Worm (Caenorhabditis elegans): ENCODE data around the gene T24A6.17.
"Not testable (repeated sequence)": the region's sequence is repeated elsewhere in the genome, so short reads cannot be mapped to it uniquely, and the experiment has no call there.

The T24A6.17 gene

DNA sequence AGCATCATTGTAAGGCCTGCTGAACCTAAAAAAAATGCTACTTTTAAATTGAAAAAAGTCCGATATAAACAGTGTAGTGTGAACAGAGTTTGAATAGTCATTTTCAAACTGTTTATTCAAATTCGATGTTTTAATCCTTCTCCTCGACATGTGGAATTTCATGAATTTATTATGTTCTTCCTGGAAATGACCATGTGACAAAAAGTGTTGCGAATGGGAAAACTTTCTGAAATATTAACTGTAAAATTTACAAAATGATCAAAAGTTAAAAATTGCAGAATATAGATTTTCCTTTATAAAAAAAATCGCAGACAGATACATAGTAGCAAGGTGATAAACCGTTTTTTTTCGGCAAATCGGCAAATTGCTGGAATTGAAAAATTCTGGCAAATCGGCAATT, 41.1 kb upstream of the T24A6.17 start, which contains the start of gene T22F3.8:
Gene T22F3.8, minus strand, starts transcription at position 101 of the 400 bp plus-strand sequence.
- TF ChIP-seq nhr-2 (tag; optimal IDR thresholded peaks at IDR 0.05) (no peak), ceh-39 (tag; optimal IDR thresholded peaks at IDR 0.05) (no peak), bed-3 (GFP tag; optimal IDR thresholded peaks at IDR 0.05) (no peak), zip-8 (tag; optimal IDR thresholded peaks at IDR 0.05) (no peak), elt-3 (tag; optimal IDR thresholded peaks at IDR 0.05) (no peak)

- TF ChIP-seq lin-32 (GFP tag; optimal IDR thresholded peaks at IDR 0.05), result no peak
- TF ChIP-seq flh-1 (GFP tag; optimal IDR thresholded peaks at IDR 0.05), result no peak
- no peak for TF ChIP-seq blmp-1 (tag; optimal IDR thresholded peaks at IDR 0.05)
- no peak for TF ChIP-seq ztf-11 (tag; optimal IDR thresholded peaks at IDR 0.05)
- no peak for TF ChIP-seq mls-2 (tag; optimal IDR thresholded peaks at IDR 0.05)
- no peak for TF ChIP-seq M03D4.4 (tag; optimal IDR thresholded peaks at IDR 0.05)
- TF ChIP-seq mep-1 (tag; optimal IDR thresholded peaks at IDR 0.05), result no peak
- no peak for TF ChIP-seq sptf-1 (tag; optimal IDR thresholded peaks at IDR 0.05)
- no peak for TF ChIP-seq elt-1 (tag; optimal IDR thresholded peaks at IDR 0.05; ENCODE audit: borderline replicate concordance, insufficient read depth)
- TF ChIP-seq unc-39 (tag; optimal IDR thresholded peaks at IDR 0.05), result no peak
Observed at ce11 chrV:3600570-3600969, 36.3 kb upstream of the T24A6.17 start, which contains the start of gene T22F3.7. Gene T22F3.7, minus strand, starts transcription at chrV:3600670.

- not testable (repeated sequence) for TF ChIP-seq lin-32 (GFP tag; optimal IDR thresholded peaks at IDR 0.05); ces-1 (GFP tag; optimal IDR thresholded peaks at IDR 0.05); unc-39 (tag; optimal IDR thresholded peaks at IDR 0.05)
Observed at ce11 chrV:3597052-3597451, 32.8 kb upstream of the T24A6.17 start, which contains the start of gene srh-212. Gene srh-212, minus strand, starts transcription at chrV:3597152.

DNA sequence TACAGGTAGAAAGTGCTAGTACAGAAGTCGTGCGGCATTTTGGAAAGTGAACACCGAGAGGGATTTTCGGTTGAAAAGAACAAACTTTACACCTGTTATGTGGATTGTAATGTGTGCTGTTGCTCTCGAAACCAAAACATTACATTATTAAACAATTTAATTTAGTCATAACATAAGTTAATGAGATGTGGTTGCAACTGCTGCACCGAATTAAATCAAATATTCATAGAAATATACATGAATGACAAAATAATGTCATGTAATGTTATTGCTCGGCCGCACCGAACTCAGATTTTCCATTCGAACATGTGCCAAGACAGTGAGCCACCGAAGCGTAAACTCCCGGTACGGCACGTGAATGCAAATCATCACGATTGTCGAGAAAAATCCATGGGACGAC, 30.7 kb upstream of the T24A6.17 start, which contains the start of gene srh-213:
Gene srh-213, minus strand, starts transcription at position 101 of the 400 bp plus-strand sequence.
- no peak for TF ChIP-seq unc-62 (GFP tag; optimal IDR thresholded peaks at IDR 0.05)
- no peak for TF ChIP-seq unc-120 (tag; optimal IDR thresholded peaks at IDR 0.05; ENCODE audit: poor library complexity, severe bottlenecking)
- TF ChIP-seq nhr-76 (tag; optimal IDR thresholded peaks at IDR 0.05), result no peak

DNA sequence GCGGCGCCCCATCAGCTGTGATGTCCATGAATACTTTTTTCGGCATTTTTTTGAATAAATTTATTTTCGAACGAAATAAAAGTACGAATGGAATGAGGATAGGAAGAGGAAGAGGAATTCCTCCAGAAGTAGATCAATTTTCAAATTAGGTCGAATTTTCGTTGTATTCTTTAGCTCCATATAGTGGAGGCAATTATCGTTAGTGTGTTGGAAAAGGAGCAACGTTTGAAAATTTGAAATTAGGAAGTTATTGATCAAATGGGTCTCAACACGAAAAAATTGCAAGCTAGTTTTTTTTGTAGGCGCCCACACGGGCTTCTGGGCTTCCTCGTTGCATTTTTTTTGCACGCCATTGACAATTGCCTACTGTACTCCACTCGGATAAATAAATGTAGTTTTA, 27.9 kb upstream of the T24A6.17 start, which contains the start of gene T22F3.12:
Gene T22F3.12, minus strand, starts transcription at position 101 of the 400 bp plus-strand sequence.
- TF ChIP-seq ceh-43 (GFP tag; optimal IDR thresholded peaks at IDR 0.05) (no peak), ztf-11 (tag; optimal IDR thresholded peaks at IDR 0.05) (no peak), ceh-39 (tag; optimal IDR thresholded peaks at IDR 0.05) (no peak), drap-1 (GFP tag; optimal IDR thresholded peaks at IDR 0.05) (no peak), lsy-2 (tag; optimal IDR thresholded peaks at IDR 0.05) (no peak), mls-2 (tag; optimal IDR thresholded peaks at IDR 0.05) (no peak), flh-1 (GFP tag; optimal IDR thresholded peaks at IDR 0.05) (no peak), ceh-83 (GFP tag; optimal IDR thresholded peaks at IDR 0.05) (no peak), nhr-237 (tag; optimal IDR thresholded peaks at IDR 0.05) (no peak), elt-3 (tag; optimal IDR thresholded peaks at IDR 0.05) (no peak), nhr-28 (tag; optimal IDR thresholded peaks at IDR 0.05) (no peak), cnd-1 (tag; optimal IDR thresholded peaks at IDR 0.05) (no peak), mep-1 (tag; optimal IDR thresholded peaks at IDR 0.05) (no peak), hlh-1 (tag; optimal IDR thresholded peaks at IDR 0.05) (no peak)

ce11 chrV:3588223-3588622, 24.0 kb upstream of the T24A6.17 start:
- no peak for TF ChIP-seq M03D4.4 (tag; optimal IDR thresholded peaks at IDR 0.05)
- TF ChIP-seq elt-1 (tag; optimal IDR thresholded peaks at IDR 0.05; ENCODE audit: borderline replicate concordance, insufficient read depth), result no peak
- no peak for TF ChIP-seq drap-1 (GFP tag; optimal IDR thresholded peaks at IDR 0.05)
- TF ChIP-seq elt-3 (tag; optimal IDR thresholded peaks at IDR 0.05), result no peak
- TF ChIP-seq nhr-2 (tag; optimal IDR thresholded peaks at IDR 0.05), result no peak
- no peak for TF ChIP-seq nhr-237 (tag; optimal IDR thresholded peaks at IDR 0.05)
- no peak for TF ChIP-seq unc-62 (GFP tag; optimal IDR thresholded peaks at IDR 0.05)
- TF ChIP-seq mep-1 (tag; optimal IDR thresholded peaks at IDR 0.05), result no peak
- TF ChIP-seq snpc-4 (tag; optimal IDR thresholded peaks at IDR 0.05), result no peak
- TF ChIP-seq ztf-11 (tag; optimal IDR thresholded peaks at IDR 0.05), result no peak
- TF ChIP-seq mab-5 (tag; optimal IDR thresholded peaks at IDR 0.05), result no peak
- no peak for TF ChIP-seq ceh-39 (tag; optimal IDR thresholded peaks at IDR 0.05)
- no peak for TF ChIP-seq ceh-83 (GFP tag; optimal IDR thresholded peaks at IDR 0.05)
- no peak for TF ChIP-seq nhr-12 (tag; optimal IDR thresholded peaks at IDR 0.05)
- no peak for TF ChIP-seq unc-39 (tag; optimal IDR thresholded peaks at IDR 0.05)
- TF ChIP-seq tbx-8 (GFP tag; optimal IDR thresholded peaks at IDR 0.05), result no peak
- TF ChIP-seq cnd-1 (tag; optimal IDR thresholded peaks at IDR 0.05), result no peak
- TF ChIP-seq ceh-43 (GFP tag; optimal IDR thresholded peaks at IDR 0.05), result no peak

Measured in whole organism, mixed stage, embryonic.